Fruit fly (Drosophila melanogaster) whole organism, embryonic: Measurements from ENCODE around the gene tai.
A peak's percentile ranks its signal among the peaks of the same experiment; 100 is the strongest.

ENCODE experiments used
- CG10366 ChIP-seq: fragments of 200-800 bp; sonication (Bioruptor generic); IDR thresholded peaks from 2 replicates; pipeline ENCODE4 v1.3.6; 2022; ENCODE audit warnings: missing biosample characterization, missing genetic modification characterization
- CG10462 ChIP-seq: fragments of 200-800 bp; sonication (Bioruptor generic); optimal IDR thresholded peaks from 2 replicates; lab custom pipeline; 2016; ENCODE audit warnings: missing biosample characterization, missing genetic modification characterization
- CG10543 ChIP-seq: fragments of 200-800 bp; sonication (Bioruptor generic); optimal IDR thresholded peaks from 3 replicates; lab custom pipeline; 2017; ENCODE audit warnings: missing biosample characterization, mild to moderate bottlenecking, missing genetic modification characterization, moderate library complexity
- CG10979 ChIP-seq: fragments of 200-800 bp; sonication (Bioruptor generic); optimal IDR thresholded peaks from 2 replicates; lab custom pipeline; 2018; ENCODE audit warnings: missing biosample characterization, mild to moderate bottlenecking, missing genetic modification characterization, moderate library complexity
- CG12942 ChIP-seq: fragments of 200-800 bp; sonication (Bioruptor generic); optimal IDR thresholded peaks from 3 replicates; lab custom pipeline; 2016; ENCODE audit warnings: missing biosample characterization, missing genetic modification characterization
- CG15696 ChIP-seq: fragments of 200-800 bp; sonication (Bioruptor generic); optimal IDR thresholded peaks from 2 replicates; lab custom pipeline; 2019; ENCODE audit warnings: missing biosample characterization, mild to moderate bottlenecking, missing genetic modification characterization, moderate library complexity
- CG17568 ChIP-seq: fragments of 200-800 bp; sonication (Bioruptor generic); optimal IDR thresholded peaks from 2 replicates; lab custom pipeline; 2018; ENCODE audit warnings: missing biosample characterization, mild to moderate bottlenecking, missing genetic modification characterization, moderate library complexity
- CG18599 ChIP-seq: fragments of 200-800 bp; sonication (Bioruptor generic); optimal IDR thresholded peaks from 3 replicates; lab custom pipeline; 2017; ENCODE audit warnings: missing biosample characterization, missing genetic modification characterization, mild to moderate bottlenecking, moderate library complexity, missing genetic modification reagents
- CG30403 ChIP-seq: fragments of 200-800 bp; sonication (Bioruptor generic); optimal IDR thresholded peaks from 3 replicates; lab custom pipeline; 2016; ENCODE audit warnings: missing biosample characterization, missing genetic modification characterization
- CG5180 ChIP-seq: fragments of 200-800 bp; sonication (Bioruptor generic); optimal IDR thresholded peaks from 3 replicates; lab custom pipeline; 2017; ENCODE audit warnings: missing biosample characterization, missing genetic modification characterization, mild to moderate bottlenecking, moderate library complexity, missing genetic modification reagents
- CG7372 ChIP-seq: fragments of 200-800 bp; sonication (Bioruptor generic); IDR thresholded peaks from 2 replicates; pipeline ENCODE4 v1.3.6; 2022; ENCODE audit warnings: missing biosample characterization, missing genetic modification characterization
- CG7745 ChIP-seq: fragments of 200-800 bp; sonication (Bioruptor generic); optimal IDR thresholded peaks from 2 replicates; lab custom pipeline; 2018; ENCODE audit warnings: missing biosample characterization, mild to moderate bottlenecking, missing genetic modification characterization, moderate library complexity
- CG7839 ChIP-seq: fragments of 200-800 bp; sonication (Bioruptor generic); optimal IDR thresholded peaks from 3 replicates; lab custom pipeline; 2018; ENCODE audit warnings: missing biosample characterization, mild to moderate bottlenecking, missing genetic modification characterization, moderate library complexity
- CG8281 ChIP-seq: fragments of 200-800 bp; sonication (Bioruptor generic); optimal IDR thresholded peaks from 2 replicates; lab custom pipeline; 2018; ENCODE audit warnings: missing biosample characterization, mild to moderate bottlenecking, missing genetic modification characterization, moderate library complexity
- CG8290 ChIP-seq, 3 experiments: fragments of 200-800 bp; sonication (Bioruptor generic); optimal IDR thresholded peaks; 2 replicates each; lab custom pipeline; 2016 to 2019; ENCODE audit warnings: missing biosample characterization in 3 of 3, missing genetic modification characterization in 3 of 3, mild to moderate bottlenecking in 2 of 3, moderate library complexity in 1 of 3
- CG8359 ChIP-seq: fragments of 200-800 bp; sonication (Bioruptor generic); optimal IDR thresholded peaks from 2 replicates; lab custom pipeline; 2017; ENCODE audit warnings: missing biosample characterization, mild to moderate bottlenecking, missing genetic modification characterization, borderline replicate concordance
- Dek ChIP-seq: fragments of 200-800 bp; sonication (Bioruptor generic); optimal IDR thresholded peaks from 3 replicates; lab custom pipeline; 2019; ENCODE audit warnings: missing biosample characterization, mild to moderate bottlenecking, missing genetic modification characterization, moderate library complexity
- Dfd ChIP-seq, 2 experiments: fragments of >200 bp; optimal IDR thresholded peaks; 2 replicates each; lab custom pipeline; 2017; ENCODE audit warnings: missing biosample characterization in 2 of 2, missing genetic modification characterization in 2 of 2
- Dp ChIP-seq: fragments of 200-800 bp; sonication (Bioruptor generic); optimal IDR thresholded peaks from 2 replicates; lab custom pipeline; 2018; ENCODE audit warnings: missing biosample characterization, mild to moderate bottlenecking, missing genetic modification characterization, moderate library complexity
- Dref ChIP-seq: fragments of 200-800 bp; sonication (Bioruptor generic); IDR thresholded peaks from 2 replicates; pipeline ENCODE4 v1.3.6; 2022; ENCODE audit warnings: missing biosample characterization, missing genetic modification characterization
- Elba2 ChIP-seq: fragments of 200-800 bp; sonication (Bioruptor generic); optimal IDR thresholded peaks from 3 replicates; lab custom pipeline; 2016; ENCODE audit warnings: missing biosample characterization, missing genetic modification characterization
- Ets65A ChIP-seq: fragments of 200-800 bp; sonication (Bioruptor generic); peaks from one replicate; lab custom pipeline; 2016; ENCODE audit warnings: missing biosample characterization, missing genetic modification characterization
- Fer1 ChIP-seq: fragments of 200-800 bp; sonication (Bioruptor generic); optimal IDR thresholded peaks from 2 replicates; lab custom pipeline; 2017; ENCODE audit warnings: missing biosample characterization, mild to moderate bottlenecking, missing genetic modification characterization
- Mes4 ChIP-seq: fragments of 200-800 bp; sonication (Bioruptor generic); optimal IDR thresholded peaks from 2 replicates; lab custom pipeline; 2016; ENCODE audit warnings: missing biosample characterization, missing genetic modification characterization
- Mrtf ChIP-seq: fragments of 200-800 bp; sonication (Bioruptor generic); IDR thresholded peaks from 3 replicates; pipeline ENCODE4 v1.3.6; 2022; ENCODE audit warnings: missing biosample characterization, missing genetic modification characterization
- Oaz ChIP-seq: fragments of 200-800 bp; sonication (Bioruptor generic); IDR thresholded peaks from 2 replicates; pipeline ENCODE4 v1.3.6; 2022; ENCODE audit warnings: missing biosample characterization, missing genetic modification characterization
- Poxn ChIP-seq: fragments of 200-800 bp; sonication (Bioruptor generic); IDR thresholded peaks from 2 replicates; pipeline ENCODE4 v1.3.6; 2022; ENCODE audit warnings: missing biosample characterization, missing genetic modification characterization
- Six4 ChIP-seq: fragments of 200-800 bp; sonication (Bioruptor generic); optimal IDR thresholded peaks from 2 replicates; lab custom pipeline; 2016; ENCODE audit warnings: missing biosample characterization, missing genetic modification characterization
- Sox100B ChIP-seq: fragments of 200-800 bp; sonication (Bioruptor generic); optimal IDR thresholded peaks from 3 replicates; lab custom pipeline; 2018; ENCODE audit warnings: missing biosample characterization, mild to moderate bottlenecking, missing genetic modification characterization
- Vsx1 ChIP-seq: fragments of 200-800 bp; sonication (Bioruptor generic); optimal IDR thresholded peaks from 2 replicates; lab custom pipeline; 2017; ENCODE audit warnings: missing biosample characterization, mild to moderate bottlenecking, missing genetic modification characterization, missing genetic modification reagents
- btn ChIP-seq: fragments of 200-800 bp; sonication (Bioruptor generic); optimal IDR thresholded peaks from 2 replicates; lab custom pipeline; 2016; ENCODE audit warnings: missing biosample characterization, missing genetic modification characterization
- cad ChIP-seq: fragments of >200 bp; optimal IDR thresholded peaks from 2 replicates; lab custom pipeline; 2017; ENCODE audit warnings: missing biosample characterization, missing genetic modification characterization
- cas ChIP-seq: fragments of 200-800 bp; sonication (Bioruptor generic); IDR thresholded peaks from 2 replicates; pipeline ENCODE4 v1.3.6; 2022; ENCODE audit warnings: missing biosample characterization, missing genetic modification characterization
- crc ChIP-seq: fragments of 200-800 bp; sonication (Bioruptor generic); optimal IDR thresholded peaks from 2 replicates; lab custom pipeline; 2016; ENCODE audit warnings: missing biosample characterization, missing genetic modification characterization
- cwo ChIP-seq: fragments of 200-800 bp; sonication (Bioruptor generic); optimal IDR thresholded peaks from 3 replicates; lab custom pipeline; 2017; ENCODE audit warnings: missing biosample characterization, missing genetic modification characterization, mild to moderate bottlenecking, moderate library complexity, missing genetic modification reagents
- dmrt11E ChIP-seq: fragments of 200-800 bp; sonication (Bioruptor generic); optimal IDR thresholded peaks from 3 replicates; lab custom pipeline; 2018; ENCODE audit warnings: missing biosample characterization, mild to moderate bottlenecking, missing genetic modification characterization, moderate library complexity
- dysf ChIP-seq: fragments of 200-800 bp; sonication (Bioruptor generic); IDR thresholded peaks from 3 replicates; pipeline ENCODE4 v1.3.6; 2022; ENCODE audit warnings: missing biosample characterization, missing genetic modification characterization
- fru ChIP-seq: fragments of >200 bp; optimal IDR thresholded peaks from 2 replicates; lab custom pipeline; 2017
- her ChIP-seq: fragments of 200-800 bp; sonication (Bioruptor generic); optimal IDR thresholded peaks from 2 replicates; lab custom pipeline; 2016; ENCODE audit warnings: missing biosample characterization, missing genetic modification characterization
- hkb ChIP-seq, 2 experiments: fragments of 200-800 bp in 1 of 2; fragments of >200 bp in 1 of 2; sonication (Bioruptor generic) in 1 of 2; IDR thresholded peaks in 1 of 2; optimal IDR thresholded peaks in 1 of 2; 2 replicates each; pipeline versions ENCODE4 v1.3.6 to Lab custom; 2017 to 2022; ENCODE audit warnings: missing biosample characterization in 1 of 2, missing genetic modification characterization in 1 of 2
- kah ChIP-seq: fragments of 200-800 bp; sonication (Bioruptor generic); optimal IDR thresholded peaks from 2 replicates; lab custom pipeline; 2018; ENCODE audit warnings: missing biosample characterization, mild to moderate bottlenecking, missing genetic modification characterization
- klu ChIP-seq: fragments of 200-800 bp; sonication (Bioruptor generic); IDR thresholded peaks from 2 replicates; pipeline ENCODE4 v1.3.6; 2022; ENCODE audit warnings: missing biosample characterization, missing genetic modification characterization
- oc ChIP-seq: fragments of 200-800 bp; sonication (Bioruptor generic); optimal IDR thresholded peaks from 2 replicates; lab custom pipeline; 2018; ENCODE audit warnings: missing biosample characterization, mild to moderate bottlenecking, missing genetic modification characterization, moderate library complexity
- schlank ChIP-seq: fragments of 200-800 bp; sonication (Bioruptor generic); optimal IDR thresholded peaks from 2 replicates; lab custom pipeline; 2018; ENCODE audit warnings: missing biosample characterization, mild to moderate bottlenecking, missing genetic modification characterization
- seq ChIP-seq: fragments of 200-800 bp; sonication (Bioruptor generic); IDR thresholded peaks from 2 replicates; pipeline ENCODE4 v1.3.6; 2022; ENCODE audit warnings: missing biosample characterization, missing genetic modification characterization
- shn ChIP-seq: fragments of 200-800 bp; sonication (Bioruptor generic); optimal IDR thresholded peaks from 3 replicates; lab custom pipeline; 2016; ENCODE audit warnings: missing biosample characterization, missing genetic modification characterization
- sqz ChIP-seq: fragments of 200-800 bp; sonication (Bioruptor generic); optimal IDR thresholded peaks from 3 replicates; lab custom pipeline; 2018; ENCODE audit warnings: missing biosample characterization, mild to moderate bottlenecking, missing genetic modification characterization
- sug ChIP-seq: fragments of 200-800 bp; optimal IDR thresholded peaks from 2 replicates; lab custom pipeline; 2019; ENCODE audit warnings: missing biosample characterization, mild to moderate bottlenecking, missing genetic modification characterization, moderate library complexity
- trem ChIP-seq: fragments of 200-800 bp; optimal IDR thresholded peaks from 3 replicates; lab custom pipeline; 2019; ENCODE audit warnings: missing biosample characterization, mild to moderate bottlenecking, missing genetic modification characterization, moderate library complexity
- twi ChIP-seq: fragments of 200-800 bp; optimal IDR thresholded peaks from 2 replicates; lab custom pipeline; 2019; ENCODE audit warnings: missing biosample characterization, mild to moderate bottlenecking, missing genetic modification characterization, moderate library complexity

The tai gene

DNA sequence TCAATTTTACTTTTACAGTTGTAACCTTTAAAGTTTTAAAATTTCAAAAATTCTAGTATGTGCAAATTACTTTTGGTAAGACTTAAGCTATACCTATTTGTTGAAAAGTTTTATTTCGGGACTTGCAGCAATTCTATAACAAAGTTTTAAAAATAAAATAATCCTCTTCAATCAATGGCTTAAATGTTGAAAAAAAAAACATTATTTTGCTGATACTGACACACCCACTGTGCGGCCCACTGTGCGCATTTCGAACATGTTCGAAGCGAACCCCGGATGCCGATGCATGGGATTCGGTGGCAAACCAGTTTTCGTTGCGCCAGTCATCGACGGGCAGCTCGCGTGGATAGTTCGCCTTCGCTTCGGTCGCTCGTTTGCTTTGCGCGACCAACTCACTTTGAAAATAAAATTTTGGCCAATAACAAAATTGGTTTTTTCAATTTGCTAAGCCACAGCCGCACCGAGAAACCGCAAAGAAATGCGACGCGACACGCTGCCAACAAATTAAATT lies 41.1 kb upstream of the tai start, which contains the start of gene CG32982 (continued):
- TF ChIP-seq CG7372 (GFP tag; lab: Robert Waterston, UW) (peak; percentile 90), CG10366 (peak; percentile 63), Vsx1 (peak; percentile 64), dmrt11E (tag; lab: Kevin White, UChicago) (peak; percentile 63), cwo (GFP tag; lab: Kevin White, UChicago) (peak; percentile 88), Oaz (GFP tag; lab: Robert Waterston, UW) (peak; percentile 75), Dp (GFP tag; lab: Kevin White, UChicago) (no peak), Dfd (GFP tag; optimal IDR thresholded peaks at IDR 0.05; lab: Kevin White, UChicago) (no peak), Dref (GFP tag; lab: Robert Waterston, UW) (no peak), CG10543 (peak; percentile 93), Mes4 (peak; percentile 88), btn (GFP tag; lab: Kevin White, UChicago) (peak; percentile 70), CG10462 (GFP tag; lab: Kevin White, UChicago) (peak; percentile 64), CG5180 (peak; percentile 100), CG8359 (GFP tag; lab: Kevin White, UChicago) (peak; percentile 77), dysf (peak; percentile 95), Ets65A (GFP tag; lab: Kevin White, UChicago) (peak; percentile 98), sug (peak; percentile 93), CG12942 (peak; percentile 72), fru (lab: Kevin White, UChicago) (no peak), her (peak; percentile 78), CG10979 (peak; percentile 94), kah (GFP tag; lab: Kevin White, UChicago) (peak; percentile 76), Elba2 (GFP tag; lab: Kevin White, UChicago) (peak; percentile 23), Dek (tag; lab: Kevin White, UChicago) (peak; percentile 61), oc (tag; lab: Kevin White, UChicago) (peak; percentile 61), shn (GFP tag; lab: Kevin White, UChicago) (peak; percentile 94), schlank (tag; lab: Kevin White, UChicago) (peak; percentile 47), seq (peak; percentile 88), Sox100B (peak; percentile 97), CG8281 (peak; percentile 77), CG7745 (tag; lab: Kevin White, UChicago) (no peak), cad (GFP tag; lab: Kevin White, UChicago) (no peak), CG30403 (GFP tag; lab: Kevin White, UChicago) (peak; percentile 97), crc (peak; percentile 90), trem (tag; lab: Kevin White, UChicago) (peak; percentile 69), Poxn (GFP tag; lab: Robert Waterston, UW) (peak; percentile 76), Fer1 (peak; percentile 87), CG7839 (peak; percentile 95), Mrtf (peak; percentile 84; the same call in 2 of the 3 replicates), Six4 (GFP tag; lab: Kevin White, UChicago) (peak; percentile 87), CG18599 (GFP tag; lab: Kevin White, UChicago) (peak; percentile 91), CG8290 (GFP tag; optimal IDR thresholded peaks at IDR 0.05; lab: Kevin White, UChicago) (peak; percentile 88), CG8290 (tag; optimal IDR thresholded peaks at IDR 0.05; lab: Kevin White, UChicago) (peak; percentile 56 to 82), CG17568 (peak; percentile 59), twi (tag; lab: Kevin White, UChicago) (peak; percentile 87), klu (GFP tag; lab: Robert Waterston, UW) (peak; percentile 91; the same call in 1 of the 2 replicates), hkb (optimal IDR thresholded peaks at IDR 0.05; lab: Kevin White, UChicago) (no peak), hkb (GFP tag; IDR thresholded peaks at IDR 0.05; lab: Robert Waterston, UW) (peak; percentile 90), cas (GFP tag; lab: Robert Waterston, UW) (peak; percentile 71), sqz (GFP tag; lab: Kevin White, UChicago) (peak; percentile 68), CG15696 (tag; lab: Kevin White, UChicago) (peak; percentile 89)
